Worm (Caenorhabditis elegans) whole organism, L2 larva: ENCODE results near the gene F09F9.5.
A peak's percentile ranks its signal among the peaks of the same experiment; 100 is the strongest.

ENCODE experiments used
- C34F6.9 ChIP-seq: fragments of 150-350 bp; optimal IDR thresholded peaks from 2 replicates; lab custom pipeline; 2014; ENCODE audit warnings: missing biosample characterization, missing genetic modification characterization
- F13H6.1 ChIP-seq: sonication (generic microtip); optimal IDR thresholded peaks from 2 replicates; lab custom pipeline; 2016; ENCODE audit warnings: missing genetic modification characterization, missing compliant biosample characterization
- Y55F3AM.14 ChIP-seq: fragments of 200-800 bp; sonication (Bioruptor generic); optimal IDR thresholded peaks from 2 replicates; lab custom pipeline; 2018; ENCODE audit warnings: mild to moderate bottlenecking, missing genetic modification characterization, missing compliant biosample characterization
- alr-1 ChIP-seq: fragments of 150-350 bp; optimal IDR thresholded peaks from 2 replicates; lab custom pipeline; 2014; ENCODE audit warnings: missing biosample characterization, missing genetic modification characterization
- aly-2 ChIP-seq: fragments of 150-350 bp; optimal IDR thresholded peaks from 2 replicates; lab custom pipeline; 2014; ENCODE audit warnings: missing biosample characterization, missing genetic modification characterization
- ama-1 ChIP-seq: fragments of 150-350 bp; optimal IDR thresholded peaks from 2 replicates; lab custom pipeline; 2018; ENCODE audit warnings: inconsistent platforms
- ceh-16 ChIP-seq: fragments of 150-350 bp; optimal IDR thresholded peaks from 2 replicates; lab custom pipeline; 2014; ENCODE audit warnings: missing biosample characterization, missing genetic modification characterization
- ceh-82 ChIP-seq: fragments of 150-350 bp; optimal IDR thresholded peaks from 2 replicates; lab custom pipeline; 2014; ENCODE audit warnings: missing biosample characterization, missing genetic modification characterization
- crh-2 ChIP-seq: sonication (generic microtip); optimal IDR thresholded peaks from 2 replicates; lab custom pipeline; 2017; ENCODE audit warnings: missing biosample characterization, missing genetic modification characterization
- dmd-4 ChIP-seq: sonication (generic microtip); optimal IDR thresholded peaks from 2 replicates; lab custom pipeline; 2017; ENCODE audit warnings: missing biosample characterization, missing genetic modification characterization
- egl-27 ChIP-seq: sonication (generic microtip); optimal IDR thresholded peaks from 3 replicates; lab custom pipeline; 2017; ENCODE audit warnings: missing biosample characterization, missing genetic modification reagents, missing genetic modification characterization
- elt-3 ChIP-seq: sonication (generic microtip); optimal IDR thresholded peaks from 2 replicates; lab custom pipeline; 2017; ENCODE audit warnings: missing biosample characterization, missing genetic modification characterization
- fos-1 ChIP-seq: fragments of 150-350 bp; optimal IDR thresholded peaks from 2 replicates; lab custom pipeline; 2014; ENCODE audit warnings: missing biosample characterization, missing genetic modification characterization
- lin-11 ChIP-seq: fragments of 150-350 bp; sonication (generic microtip); optimal IDR thresholded peaks from 2 replicates; lab custom pipeline; 2014; ENCODE audit warnings: missing biosample characterization, missing genetic modification characterization, inconsistent platforms, mixed read lengths
- lin-13 ChIP-seq: fragments of 150-350 bp; optimal IDR thresholded peaks from 2 replicates; lab custom pipeline; 2014; ENCODE audit warnings: missing biosample characterization, missing genetic modification reagents, missing genetic modification characterization
- lsy-2 ChIP-seq, 2 experiments: fragments of 150-350 bp in 1 of 2; sonication (generic microtip) in 1 of 2; optimal IDR thresholded peaks; 2 replicates each; lab custom pipeline; 2014 to 2017; ENCODE audit warnings: missing biosample characterization in 2 of 2, missing genetic modification characterization in 2 of 2
- mab-5 ChIP-seq: fragments of 150-350 bp; optimal IDR thresholded peaks from 2 replicates; lab custom pipeline; 2014; ENCODE audit warnings: missing biosample characterization, missing genetic modification characterization
- mbf-1 ChIP-seq: sonication (generic microtip); optimal IDR thresholded peaks from 2 replicates; lab custom pipeline; 2017; ENCODE audit warnings: missing biosample characterization, missing genetic modification characterization
- mdl-1 ChIP-seq, 2 experiments: fragments of 150-350 bp in 1 of 2; sonication (generic microtip) in 1 of 2; optimal IDR thresholded peaks; 2 replicates each; lab custom pipeline; 2017; ENCODE audit warnings: missing biosample characterization in 2 of 2, missing genetic modification characterization in 2 of 2
- nhr-10 ChIP-seq: sonication (generic microtip); optimal IDR thresholded peaks from 2 replicates; lab custom pipeline; 2017; ENCODE audit warnings: missing biosample characterization, missing genetic modification characterization
- nhr-11 ChIP-seq: fragments of 150-350 bp; optimal IDR thresholded peaks from 2 replicates; lab custom pipeline; 2014; ENCODE audit warnings: missing biosample characterization, missing genetic modification characterization
- nhr-129 ChIP-seq: fragments of 150-350 bp; optimal IDR thresholded peaks from 2 replicates; lab custom pipeline; 2014; ENCODE audit warnings: missing biosample characterization, missing genetic modification characterization
- nhr-21 ChIP-seq: fragments of 150-350 bp; optimal IDR thresholded peaks from 2 replicates; lab custom pipeline; 2014; ENCODE audit warnings: missing biosample characterization, missing genetic modification characterization
- nhr-23 ChIP-seq: fragments of 150-350 bp; optimal IDR thresholded peaks from 2 replicates; lab custom pipeline; 2014; ENCODE audit warnings: missing biosample characterization, missing genetic modification reagents, missing genetic modification characterization
- nhr-237 ChIP-seq: fragments of 150-350 bp; optimal IDR thresholded peaks from 2 replicates; lab custom pipeline; 2014; ENCODE audit warnings: missing biosample characterization, missing genetic modification characterization
- nhr-25 ChIP-seq: fragments of 150-350 bp; sonication (generic microtip); optimal IDR thresholded peaks from 3 replicates; lab custom pipeline; 2014; ENCODE audit warnings: missing biosample characterization, missing genetic modification characterization
- nhr-6 ChIP-seq: fragments of 150-350 bp; optimal IDR thresholded peaks from 2 replicates; lab custom pipeline; 2014; ENCODE audit warnings: missing biosample characterization, missing genetic modification characterization
- nhr-77 ChIP-seq: fragments of 150-350 bp; optimal IDR thresholded peaks from 2 replicates; lab custom pipeline; 2014; ENCODE audit warnings: missing biosample characterization, missing genetic modification characterization
- peb-1 ChIP-seq: fragments of 150-350 bp; optimal IDR thresholded peaks from 2 replicates; lab custom pipeline; 2014; ENCODE audit warnings: missing biosample characterization, missing genetic modification characterization
- sem-4 ChIP-seq: fragments of 150-350 bp; optimal IDR thresholded peaks from 2 replicates; lab custom pipeline; 2014; ENCODE audit warnings: missing biosample characterization, missing genetic modification reagents, missing genetic modification characterization
- sma-3 ChIP-seq: sonication (generic microtip); optimal IDR thresholded peaks from 2 replicates; lab custom pipeline; 2016; ENCODE audit warnings: missing genetic modification reagents, missing genetic modification characterization, missing compliant biosample characterization
- sma-9 ChIP-seq, 2 experiments: fragments of 150-350 bp in 1 of 2; sonication (generic microtip) in 1 of 2; optimal IDR thresholded peaks; 2 replicates each; lab custom pipeline; 2014 to 2016; ENCODE audit warnings: missing genetic modification characterization in 2 of 2, mild to moderate bottlenecking in 1 of 2, missing biosample characterization in 1 of 2, missing compliant biosample characterization in 1 of 2, missing genetic modification reagents in 1 of 2, moderate library complexity in 1 of 2
- snpc-4 ChIP-seq: fragments of 150-350 bp; optimal IDR thresholded peaks from 2 replicates; lab custom pipeline; 2014; ENCODE audit warnings: missing biosample characterization, missing genetic modification characterization
- unc-39 ChIP-seq: fragments of 150-350 bp; optimal IDR thresholded peaks from 2 replicates; lab custom pipeline; 2014; ENCODE audit warnings: missing biosample characterization, missing genetic modification characterization
- unc-55 ChIP-seq: fragments of 150-350 bp; sonication (generic microtip); optimal IDR thresholded peaks from 3 replicates; lab custom pipeline; 2014; ENCODE audit warnings: missing biosample characterization, missing genetic modification reagents, missing genetic modification characterization
- unc-62 ChIP-seq: fragments of 150-350 bp; optimal IDR thresholded peaks from 2 replicates; lab custom pipeline; 2014; ENCODE audit warnings: missing biosample characterization, missing genetic modification reagents, missing genetic modification characterization
- zag-1 ChIP-seq: fragments of 150-350 bp; optimal IDR thresholded peaks from 2 replicates; lab custom pipeline; 2014; ENCODE audit warnings: missing biosample characterization, missing genetic modification characterization
- ztf-11 ChIP-seq: sonication (generic microtip); optimal IDR thresholded peaks from 2 replicates; lab custom pipeline; 2017; ENCODE audit warnings: missing biosample characterization, missing genetic modification characterization
- ztf-4 ChIP-seq: fragments of 150-350 bp; optimal IDR thresholded peaks from 2 replicates; lab custom pipeline; 2014; ENCODE audit warnings: missing biosample characterization, missing genetic modification characterization

The F09F9.5 gene

DNA sequence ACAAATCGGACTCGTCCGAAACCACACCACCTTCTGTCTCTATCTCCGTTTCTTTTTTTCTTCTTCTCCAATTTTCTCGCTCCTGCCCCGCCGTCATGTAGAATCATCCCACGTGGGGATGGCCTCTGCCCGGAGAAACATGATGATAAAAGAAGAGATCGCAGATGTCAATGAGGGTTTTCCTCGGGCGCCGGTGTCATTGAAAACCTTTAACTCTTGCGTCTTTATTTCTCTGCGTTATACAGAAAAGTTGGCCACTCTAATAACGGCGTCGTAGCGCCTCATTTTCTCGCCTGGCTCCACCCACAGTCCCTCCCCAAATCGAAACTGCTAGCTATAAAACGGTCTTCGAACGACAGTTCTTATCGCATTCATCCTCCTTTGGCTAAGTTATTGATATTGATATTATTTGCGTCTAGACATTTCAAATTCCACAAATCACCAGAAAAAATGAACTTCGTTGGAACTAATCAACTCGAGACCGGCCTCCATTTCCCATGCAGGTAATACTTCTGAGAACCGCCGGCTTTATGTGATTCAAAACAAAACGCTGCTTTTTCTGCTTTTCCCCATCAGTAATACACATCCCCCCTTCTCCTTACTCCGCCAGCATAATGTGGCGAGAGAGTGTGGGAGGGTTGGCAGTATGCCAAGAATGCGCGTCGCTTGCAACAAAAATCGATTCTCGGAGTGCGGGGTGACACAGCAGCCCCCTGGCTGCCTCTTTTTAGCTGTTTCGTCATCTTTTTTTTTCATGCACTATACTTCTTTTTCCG lies 27.5 kb downstream of the F09F9.5 start:
- TF ChIP-seq peb-1 (no peak), nhr-10 (tag; lab: Kevin White, UChicago) (peak; percentile 3), nhr-129 (tag; lab: Kevin White, UChicago) (peak; percentile 72), nhr-11 (tag; lab: Kevin White, UChicago) (no peak), unc-39 (tag; lab: Kevin White, UChicago) (peak; percentile 26), nhr-21 (peak; percentile 76), ama-1 (lab: Kevin White, UChicago) (peak; percentile 87), lsy-2 (tag; optimal IDR thresholded peaks at IDR 0.05; lab: Kevin White, UChicago) (peak in 1 of 2 experiments; percentile 53), aly-2 (no peak), nhr-237 (no peak), sma-9 (GFP tag; optimal IDR thresholded peaks at IDR 0.05; lab: Kevin White, UChicago) (peak; percentile 97), sma-9 (tag; optimal IDR thresholded peaks at IDR 0.05; lab: Kevin White, UChicago) (peak; percentile 2), ztf-4 (tag; lab: Kevin White, UChicago) (peak; percentile 79), mdl-1 (tag; optimal IDR thresholded peaks at IDR 0.05; lab: Kevin White, UChicago) (peak; percentile 94 to 96), zag-1 (tag; lab: Kevin White, UChicago) (peak; percentile 30), fos-1 (tag; lab: Kevin White, UChicago) (peak; percentile 75), egl-27 (tag; lab: Kevin White, UChicago) (peak; percentile 74), crh-2 (peak; percentile 80), C34F6.9 (peak; percentile 70), mbf-1 (tag; lab: Kevin White, UChicago) (no peak), nhr-25 (tag; lab: Kevin White, UChicago) (peak; percentile 87), ceh-82 (peak; percentile 32), lin-11 (tag; lab: Kevin White, UChicago) (peak; percentile 65), mab-5 (peak; percentile 62), Y55F3AM.14 (GFP tag; lab: Kevin White, UChicago) (peak; percentile 30), nhr-6 (tag; lab: Kevin White, UChicago) (no peak), F13H6.1 (tag; lab: Kevin White, UChicago) (peak; percentile 85), sma-3 (peak; percentile 83), unc-55 (GFP tag; lab: Kevin White, UChicago) (peak; percentile 86), sem-4 (tag; lab: Kevin White, UChicago) (peak; percentile 86), lin-13 (GFP tag; lab: Kevin White, UChicago) (peak; percentile 46), dmd-4 (tag; lab: Kevin White, UChicago) (no peak), nhr-77 (peak; percentile 2)

DNA sequence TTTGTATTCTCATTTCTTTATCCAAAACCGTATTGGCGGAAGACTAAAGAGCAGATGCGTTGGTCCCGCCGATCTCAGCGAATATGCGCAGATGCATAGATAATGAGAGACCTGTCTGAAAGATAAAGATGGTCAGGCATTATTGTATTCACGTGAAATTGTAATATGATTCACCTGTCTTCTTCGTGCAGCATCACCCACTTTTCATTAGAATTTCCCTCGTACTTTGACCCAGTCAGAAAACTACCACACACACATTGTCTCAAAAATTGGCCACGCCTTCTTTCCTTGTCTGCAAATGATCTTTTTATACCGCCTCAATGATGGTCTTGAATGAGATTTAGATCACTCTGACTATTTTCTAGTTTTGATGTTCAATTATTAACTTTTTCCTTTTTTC lies 28.3 kb downstream of the F09F9.5 start:
- TF ChIP-seq mbf-1 (tag; lab: Kevin White, UChicago): no peak
- TF ChIP-seq mdl-1 (tag; optimal IDR thresholded peaks at IDR 0.05; lab: Kevin White, UChicago): no peak
- no peak for TF ChIP-seq nhr-10 (tag; lab: Kevin White, UChicago)
- TF ChIP-seq alr-1 (tag; lab: Kevin White, UChicago): no peak
- peak; percentile 91 for TF ChIP-seq ztf-4 (tag; lab: Kevin White, UChicago)
- TF ChIP-seq unc-62: no peak
- TF ChIP-seq fos-1 (tag; lab: Kevin White, UChicago): no peak
- no peak for TF ChIP-seq ceh-16
- no peak for TF ChIP-seq lin-13 (GFP tag; lab: Kevin White, UChicago)
- peak; percentile 12 for TF ChIP-seq nhr-25 (tag; lab: Kevin White, UChicago)
- no peak for TF ChIP-seq elt-3 (tag; lab: Kevin White, UChicago)
- TF ChIP-seq ztf-11 (tag; lab: Kevin White, UChicago): no peak
- no peak for TF ChIP-seq unc-55 (GFP tag; lab: Kevin White, UChicago)
- TF ChIP-seq nhr-11 (tag; lab: Kevin White, UChicago): no peak
- peak; percentile 45 for TF ChIP-seq nhr-129 (tag; lab: Kevin White, UChicago)
- no peak for TF ChIP-seq nhr-23
- TF ChIP-seq zag-1 (tag; lab: Kevin White, UChicago): no peak
- TF ChIP-seq sma-9 (GFP tag; optimal IDR thresholded peaks at IDR 0.05; lab: Kevin White, UChicago): no peak
- TF ChIP-seq sma-9 (tag; optimal IDR thresholded peaks at IDR 0.05; lab: Kevin White, UChicago): no peak
- no peak for TF ChIP-seq snpc-4 (tag; lab: Kevin White, UChicago)
- TF ChIP-seq nhr-21: no peak
- TF ChIP-seq nhr-6 (tag; lab: Kevin White, UChicago): no peak
